Fruit fly (Drosophila melanogaster) whole organism, adult: ENCODE data around the gene Vha16-3.

Source experiments
- CG11617 ChIP-seq: fragments of 200-800 bp; sonication (Bioruptor generic); optimal IDR thresholded peaks from 2 replicates; lab custom pipeline; 2017; ENCODE audit warnings: mild to moderate bottlenecking, missing biosample characterization, missing genetic modification reagents, missing genetic modification characterization
- CG12768 ChIP-seq: fragments of 200-800 bp; sonication (Bioruptor generic); optimal IDR thresholded peaks from 2 replicates; lab custom pipeline; 2017; ENCODE audit warnings: missing biosample characterization, missing genetic modification characterization, mild to moderate bottlenecking, moderate library complexity, missing genetic modification reagents
- CG14711 ChIP-seq: fragments of 200-800 bp; sonication (Bioruptor generic); optimal IDR thresholded peaks from 2 replicates; lab custom pipeline; 2018; ENCODE audit warnings: missing biosample characterization, mild to moderate bottlenecking, missing genetic modification characterization, moderate library complexity
- CG1620 ChIP-seq: fragments of 200-800 bp; sonication (Bioruptor generic); optimal IDR thresholded peaks from 2 replicates; lab custom pipeline; 2016; ENCODE audit warnings: missing biosample characterization, missing genetic modification characterization
- CG33017 ChIP-seq: fragments of 200-800 bp; sonication (Bioruptor generic); optimal IDR thresholded peaks from 2 replicates; lab custom pipeline; 2018; ENCODE audit warnings: missing biosample characterization, mild to moderate bottlenecking, missing genetic modification characterization, moderate library complexity
- CG5204 ChIP-seq: fragments of 200-800 bp; sonication (Bioruptor generic); optimal IDR thresholded peaks from 2 replicates; lab custom pipeline; 2016; ENCODE audit warnings: missing biosample characterization, missing genetic modification characterization
- CG7045 ChIP-seq: fragments of 200-800 bp; sonication (Bioruptor generic); optimal IDR thresholded peaks from 2 replicates; lab custom pipeline; 2017; ENCODE audit warnings: missing biosample characterization, mild to moderate bottlenecking, missing genetic modification characterization
- CG7101 ChIP-seq: fragments of 200-800 bp; sonication (Bioruptor generic); optimal IDR thresholded peaks from 2 replicates; lab custom pipeline; 2018; ENCODE audit warnings: missing biosample characterization, mild to moderate bottlenecking, missing genetic modification characterization, moderate library complexity
- Clk ChIP-seq: fragments of 200-800 bp; sonication (Bioruptor generic); optimal IDR thresholded peaks from 2 replicates; lab custom pipeline; 2017; ENCODE audit warnings: missing biosample characterization, missing genetic modification characterization
- Crg-1 ChIP-seq: fragments of 200-800 bp; sonication (Bioruptor generic); optimal IDR thresholded peaks from 2 replicates; lab custom pipeline; 2016; ENCODE audit warnings: missing biosample characterization, missing genetic modification characterization
- Hr96 ChIP-seq: fragments of 200-800 bp; sonication (Bioruptor generic); optimal IDR thresholded peaks from 2 replicates; lab custom pipeline; 2016; ENCODE audit warnings: missing biosample characterization, missing genetic modification characterization
- Mnt ChIP-seq: fragments of 200-800 bp; sonication (Bioruptor generic); optimal IDR thresholded peaks from 2 replicates; lab custom pipeline; 2016; ENCODE audit warnings: missing biosample characterization, mild to moderate bottlenecking, missing genetic modification characterization
- bab1 ChIP-seq: fragments of 200-800 bp; sonication (Bioruptor generic); optimal IDR thresholded peaks from 3 replicates; lab custom pipeline; 2019; ENCODE audit warnings: missing biosample characterization, mild to moderate bottlenecking, missing genetic modification characterization, moderate library complexity
- cic ChIP-seq: fragments of 200-800 bp; sonication (Bioruptor generic); optimal IDR thresholded peaks from 2 replicates; lab custom pipeline; 2017; ENCODE audit warnings: missing biosample characterization, mild to moderate bottlenecking, missing genetic modification characterization, moderate library complexity
- cnc ChIP-seq, 2 experiments: fragments of >200 bp; optimal IDR thresholded peaks; 2 replicates each; lab custom pipeline; 2017
- kay ChIP-seq: fragments of 200-800 bp; sonication (Bioruptor generic); peaks from one replicate; lab custom pipeline; 2016; ENCODE audit warnings: missing biosample characterization, missing genetic modification characterization, borderline replicate concordance
- ovo ChIP-seq: fragments of 200-800 bp; sonication (Bioruptor generic); optimal IDR thresholded peaks from 2 replicates; lab custom pipeline; 2016; ENCODE audit warnings: missing biosample characterization, missing genetic modification characterization
- pad ChIP-seq: fragments of 200-800 bp; sonication (Bioruptor generic); optimal IDR thresholded peaks from 3 replicates; lab custom pipeline; 2017; ENCODE audit warnings: missing biosample characterization, missing genetic modification characterization, mild to moderate bottlenecking, moderate library complexity, missing genetic modification reagents
- tj ChIP-seq: fragments of 200-800 bp; sonication (Bioruptor generic); optimal IDR thresholded peaks from 3 replicates; lab custom pipeline; 2017; ENCODE audit warnings: missing biosample characterization, mild to moderate bottlenecking, missing genetic modification characterization, moderate library complexity
- toe ChIP-seq: fragments of 200-800 bp; sonication (Bioruptor generic); optimal IDR thresholded peaks from 2 replicates; lab custom pipeline; 2016; ENCODE audit warnings: missing biosample characterization, missing genetic modification characterization

The Vha16-3 gene

dm6 chr3L:11508337-11508736 lies 35.2 kb downstream of the Vha16-3 start, which contains the start of gene CG33500:
CG33500 (plus strand) TSS chr3L:11508637.
- TF ChIP-seq CG33017 (no peak), cnc (optimal IDR thresholded peaks at IDR 0.05; lab: Kevin White, UChicago) (no peak), CG11617 (GFP tag; lab: Kevin White, UChicago) (no peak), CG12768 (GFP tag; lab: Kevin White, UChicago) (no peak), cic (GFP tag; lab: Kevin White, UChicago) (no peak), Hr96 (GFP tag; lab: Kevin White, UChicago) (no peak), CG14711 (tag; lab: Kevin White, UChicago) (no peak), CG5204 (no peak), Mnt (GFP tag; lab: Kevin White, UChicago) (no peak), bab1 (GFP tag; lab: Kevin White, UChicago) (no peak), tj (GFP tag; lab: Kevin White, UChicago) (no peak), CG7101 (no peak)

DNA sequence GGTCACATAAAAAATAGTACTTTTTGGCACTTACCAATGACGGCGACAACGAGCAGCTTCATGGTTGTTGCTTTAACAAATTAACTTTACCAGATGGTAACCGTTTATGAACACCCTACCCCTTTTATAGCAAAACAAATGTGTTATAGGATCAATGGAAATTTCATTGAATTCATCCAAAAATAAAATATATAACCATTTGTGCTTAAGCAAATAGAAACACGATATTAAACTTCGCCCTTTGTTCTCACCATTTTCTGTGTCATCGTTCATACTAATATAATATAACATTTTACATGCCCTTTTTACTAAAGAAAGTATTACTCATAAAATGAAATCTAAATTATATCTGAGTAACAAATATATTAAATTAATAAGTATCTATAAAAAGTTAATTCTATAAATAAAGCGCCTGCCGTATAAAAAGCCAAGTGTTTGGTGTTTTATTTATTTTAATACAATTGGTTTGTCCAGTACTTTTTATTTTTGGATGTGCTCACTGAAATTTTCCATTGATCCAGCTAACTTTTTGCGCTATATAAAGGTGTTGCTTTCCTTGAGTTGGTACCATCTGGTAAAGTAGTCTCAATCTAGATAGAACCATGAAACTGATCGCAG lies 36.3 kb downstream of the Vha16-3 start, which contains the start of the genes Sgs8 and Sgs7:
Gene Sgs8, minus strand, starts transcription at position 101 of the 618 bp plus-strand sequence.
Gene Sgs7, plus strand, starts transcription at position 568 of the 618 bp plus-strand sequence.
- TF ChIP-seq Hr96 (GFP tag; lab: Kevin White, UChicago): no peak
- no peak for TF ChIP-seq cic (GFP tag; lab: Kevin White, UChicago)
- no peak for TF ChIP-seq kay (GFP tag; lab: Kevin White, UChicago)
- TF ChIP-seq Clk (GFP tag; lab: Kevin White, UChicago): no peak
- no peak for TF ChIP-seq CG33017
- TF ChIP-seq toe (GFP tag; lab: Kevin White, UChicago): no peak
- no peak for TF ChIP-seq ovo (GFP tag; lab: Kevin White, UChicago)
- no peak for TF ChIP-seq cnc (optimal IDR thresholded peaks at IDR 0.05; lab: Kevin White, UChicago)
- TF ChIP-seq tj (GFP tag; lab: Kevin White, UChicago): no peak
- TF ChIP-seq bab1 (GFP tag; lab: Kevin White, UChicago): no peak
- TF ChIP-seq CG7045 (GFP tag; lab: Kevin White, UChicago): no peak
- no peak for TF ChIP-seq Crg-1 (GFP tag; lab: Kevin White, UChicago)
- TF ChIP-seq CG12768 (GFP tag; lab: Kevin White, UChicago): no peak
- TF ChIP-seq Mnt (GFP tag; lab: Kevin White, UChicago): no peak

DNA sequence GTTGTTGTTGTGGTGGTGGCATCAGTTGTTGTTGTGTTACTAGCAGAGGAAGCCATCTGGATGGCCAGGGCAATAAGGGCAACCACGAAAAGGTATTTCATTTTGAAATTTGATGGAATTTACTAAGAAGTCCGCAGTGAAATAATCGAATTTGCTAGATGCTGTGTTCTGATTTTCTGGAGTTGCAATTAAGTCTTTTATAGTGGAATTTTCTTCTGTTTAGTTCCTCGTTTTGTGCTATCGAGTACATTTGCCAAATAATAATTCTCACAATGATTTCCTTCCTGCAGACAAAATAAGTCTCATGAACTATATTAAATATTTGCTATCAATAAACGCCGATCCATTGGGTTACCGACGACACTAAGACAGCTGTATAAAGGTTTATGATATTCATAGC lies 37.4 kb downstream of the Vha16-3 start, which contains the start of gene CG33272:
Gene CG33272, minus strand, starts transcription at position 101 of the 400 bp plus-strand sequence.
- TF ChIP-seq Crg-1 (GFP tag; lab: Kevin White, UChicago) (no peak), Mnt (GFP tag; lab: Kevin White, UChicago) (no peak), CG12768 (GFP tag; lab: Kevin White, UChicago) (no peak), Clk (GFP tag; lab: Kevin White, UChicago) (no peak)

DNA sequence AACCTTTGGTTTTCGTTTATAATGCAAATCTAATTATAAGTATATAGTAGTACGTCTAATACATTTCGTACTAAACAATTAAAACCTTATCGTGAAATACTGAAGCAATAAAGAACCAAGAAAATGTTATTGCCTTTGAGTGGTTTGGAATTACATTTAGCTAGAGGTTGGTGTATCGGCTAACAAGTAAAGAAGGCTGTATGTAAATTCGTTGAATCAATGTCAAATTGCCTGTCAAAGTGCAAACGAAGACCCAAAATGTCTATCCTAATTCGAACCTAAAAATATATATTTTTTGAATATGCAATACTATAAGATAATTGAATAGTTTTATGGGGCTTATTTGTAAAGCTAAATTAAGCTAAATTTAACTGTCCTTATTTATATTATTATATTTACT lies 38.2 kb downstream of the Vha16-3 start:
- TF ChIP-seq Hr96 (GFP tag; lab: Kevin White, UChicago): no peak
- TF ChIP-seq Mnt (GFP tag; lab: Kevin White, UChicago): no peak
- no peak for TF ChIP-seq cnc (optimal IDR thresholded peaks at IDR 0.05; lab: Kevin White, UChicago)
- TF ChIP-seq cic (GFP tag; lab: Kevin White, UChicago): no peak
- TF ChIP-seq kay (GFP tag; lab: Kevin White, UChicago): no peak
- no peak for TF ChIP-seq ovo (GFP tag; lab: Kevin White, UChicago)
- no peak for TF ChIP-seq CG1620
- TF ChIP-seq CG14711 (tag; lab: Kevin White, UChicago): no peak
- no peak for TF ChIP-seq CG11617 (GFP tag; lab: Kevin White, UChicago)
- TF ChIP-seq CG33017: no peak
- no peak for TF ChIP-seq tj (GFP tag; lab: Kevin White, UChicago)
- TF ChIP-seq toe (GFP tag; lab: Kevin White, UChicago): no peak

- TF ChIP-seq CG14711 (tag; lab: Kevin White, UChicago) (no peak), kay (GFP tag; lab: Kevin White, UChicago) (no peak), pad (GFP tag; lab: Kevin White, UChicago) (no peak), toe (GFP tag; lab: Kevin White, UChicago) (no peak), Crg-1 (GFP tag; lab: Kevin White, UChicago) (no peak), cnc (optimal IDR thresholded peaks at IDR 0.05; lab: Kevin White, UChicago) (no peak), bab1 (GFP tag; lab: Kevin White, UChicago) (no peak), ovo (GFP tag; lab: Kevin White, UChicago) (no peak), CG7045 (GFP tag; lab: Kevin White, UChicago) (no peak), CG5204 (no peak), cic (GFP tag; lab: Kevin White, UChicago) (no peak), CG11617 (GFP tag; lab: Kevin White, UChicago) (no peak), Hr96 (GFP tag; lab: Kevin White, UChicago) (no peak), tj (GFP tag; lab: Kevin White, UChicago) (no peak), CG1620 (no peak)
These were observed 38.8 kb downstream of the Vha16-3 start, which contains the start of gene Sgs3 for dm6 chr3L:11511921-11512320. Sgs3 (plus strand) TSS chr3L:11512221.

- no peak for TF ChIP-seq kay (GFP tag; lab: Kevin White, UChicago)
- TF ChIP-seq CG12768 (GFP tag; lab: Kevin White, UChicago): no peak
- no peak for TF ChIP-seq CG11617 (GFP tag; lab: Kevin White, UChicago)
- TF ChIP-seq pad (GFP tag; lab: Kevin White, UChicago): no peak
- TF ChIP-seq Crg-1 (GFP tag; lab: Kevin White, UChicago): no peak
- no peak for TF ChIP-seq bab1 (GFP tag; lab: Kevin White, UChicago)
- TF ChIP-seq CG33017: no peak
- no peak for TF ChIP-seq Hr96 (GFP tag; lab: Kevin White, UChicago)
These were observed 40.3 kb downstream of the Vha16-3 start, which contains the start of gene CG7512 for dm6 chr3L:11513405-11513804. CG7512 (plus strand) TSS chr3L:11513705.
